Worm (Caenorhabditis elegans): ENCODE measurements around the gene K09G1.1.

- TF ChIP-seq med-1 (GFP tag; optimal IDR thresholded peaks at IDR 0.05; ENCODE audit: insufficient read depth): no peak
- TF ChIP-seq T22C8.4 (GFP tag; IDR thresholded peaks at IDR 0.05): no peak
- TF ChIP-seq tab-1 (GFP tag; IDR thresholded peaks at IDR 0.05): no peak
- no peak for TF ChIP-seq ref-1 (GFP tag; conservative IDR thresholded peaks at IDR 0.05)
- TF ChIP-seq flt-1 (GFP tag; IDR thresholded peaks at IDR 0.05): no peak
- no peak for TF ChIP-seq cog-1 (tag; optimal IDR thresholded peaks at IDR 0.05)
These were observed 12.3 kb upstream of the K09G1.1 start for ce11 chrV:9571056-9571455.

All from whole organism, midembryonic.